Worm (Caenorhabditis elegans) whole organism, L4 larva: Measurements from ENCODE around the gene adbp-1.

Source experiments
- F26F4.8 ChIP-seq: fragments of 200-800 bp; sonication (Bioruptor generic); conservative IDR thresholded peaks from 2 replicates; pipeline ENCODE4 v1.3.6; 2022; ENCODE audit warnings: missing genetic modification characterization, missing compliant biosample characterization
- F37D6.2 ChIP-seq: sonication (generic microtip); optimal IDR thresholded peaks from 2 replicates; lab custom pipeline; 2016; ENCODE audit warnings: mild to moderate bottlenecking, missing genetic modification characterization, missing compliant biosample characterization
- F44E2.7 ChIP-seq: fragments of 200-800 bp; sonication (Bioruptor generic); IDR thresholded peaks from 2 replicates; pipeline ENCODE4 v2.1.2; 2022; ENCODE audit warnings: missing genetic modification characterization, missing compliant biosample characterization
- F49E8.2 ChIP-seq: sonication (generic microtip); optimal IDR thresholded peaks from 2 replicates; lab custom pipeline; 2016; ENCODE audit warnings: missing compliant biosample characterization, mild to moderate bottlenecking, missing genetic modification characterization, borderline replicate concordance
- T26A8.4 ChIP-seq: fragments of 200-800 bp; sonication (Bioruptor generic); IDR thresholded peaks from 2 replicates; pipeline ENCODE4 v1.3.6; 2022; ENCODE audit warnings: missing genetic modification characterization, missing compliant biosample characterization
- Y75B8A.6 ChIP-seq: fragments of 200-800 bp; sonication (Bioruptor generic); IDR thresholded peaks from 2 replicates; pipeline ENCODE4 v1.3.6; 2022; ENCODE audit warnings: missing genetic modification reagents, missing genetic modification characterization, missing compliant biosample characterization
- ZK337.2 ChIP-seq: fragments of 200-800 bp; sonication (Bioruptor generic); IDR thresholded peaks from 2 replicates; pipeline ENCODE4 v1.3.6; 2022; ENCODE audit warnings: missing genetic modification reagents, missing genetic modification characterization, missing compliant biosample characterization
- aly-2 ChIP-seq: sonication (generic microtip); optimal IDR thresholded peaks from 2 replicates; lab custom pipeline; 2018; ENCODE audit warnings: missing biosample characterization, missing genetic modification characterization
- ama-1 ChIP-seq: fragments of 150-350 bp; optimal IDR thresholded peaks from 2 replicates; lab custom pipeline; 2014; ENCODE audit warnings: inconsistent platforms, mixed read lengths
- ceh-20 ChIP-seq: fragments of 200-800 bp; sonication (Bioruptor generic); IDR thresholded peaks from 2 replicates; pipeline ENCODE4 v1.3.6; 2022; ENCODE audit warnings: missing genetic modification reagents, missing genetic modification characterization, missing compliant biosample characterization
- ceh-32 ChIP-seq: sonication (generic microtip); optimal IDR thresholded peaks from 2 replicates; lab custom pipeline; 2016; ENCODE audit warnings: mild to moderate bottlenecking, missing genetic modification characterization, missing compliant biosample characterization; ENCODE audit not compliant: poor library complexity
- ceh-44 ChIP-seq: fragments of 200-800 bp; sonication (Bioruptor generic); IDR thresholded peaks from 2 replicates; pipeline ENCODE4 v1.3.6; 2022; ENCODE audit warnings: missing genetic modification reagents, missing genetic modification characterization, missing compliant biosample characterization
- ces-1 ChIP-seq: fragments of 150-350 bp; sonication (generic microtip); optimal IDR thresholded peaks from 4 replicates; lab custom pipeline; 2014; ENCODE audit warnings: missing biosample characterization, missing genetic modification reagents, missing genetic modification characterization
- cey-2 ChIP-seq: sonication (generic microtip); optimal IDR thresholded peaks from 3 replicates; lab custom pipeline; 2017; ENCODE audit warnings: missing genetic modification characterization, mild to moderate bottlenecking, missing compliant biosample characterization, antibody characterized with exemption, borderline replicate concordance; ENCODE audit not compliant: insufficient read depth
- daf-12 ChIP-seq: fragments of 150-350 bp; optimal IDR thresholded peaks from 2 replicates; lab custom pipeline; 2014; ENCODE audit warnings: missing biosample characterization, missing genetic modification reagents, missing genetic modification characterization
- daf-19 ChIP-seq: fragments of 200-800 bp; sonication (Bioruptor generic); conservative IDR thresholded peaks from 2 replicates; pipeline ENCODE4 v1.3.6; 2022; ENCODE audit warnings: missing genetic modification characterization, missing compliant biosample characterization
- dmd-9 ChIP-seq: fragments of 200-800 bp; sonication (Bioruptor generic); IDR thresholded peaks from 2 replicates; pipeline ENCODE4 v1.3.6; 2022; ENCODE audit warnings: missing genetic modification reagents, missing genetic modification characterization, missing compliant biosample characterization
- dve-1 ChIP-seq: sonication (generic microtip); optimal IDR thresholded peaks from 2 replicates; lab custom pipeline; 2017; ENCODE audit warnings: antibody characterized with exemption, mild to moderate bottlenecking, missing genetic modification characterization, missing compliant biosample characterization; ENCODE audit not compliant: insufficient read depth
- egl-43 ChIP-seq: fragments of 200-800 bp; sonication (Bioruptor generic); IDR thresholded peaks from 2 replicates; pipeline ENCODE4 v1.3.6; 2022; ENCODE audit warnings: missing genetic modification reagents, missing genetic modification characterization, missing compliant biosample characterization
- fos-1 ChIP-seq: fragments of 150-350 bp; optimal IDR thresholded peaks from 2 replicates; lab custom pipeline; 2014; ENCODE audit warnings: missing biosample characterization, missing genetic modification characterization
- hlh-11 ChIP-seq: fragments of 200-800 bp; sonication (Bioruptor generic); optimal IDR thresholded peaks from 2 replicates; lab custom pipeline; 2018; ENCODE audit warnings: mild to moderate bottlenecking, missing genetic modification characterization, missing compliant biosample characterization
- hlh-30 ChIP-seq: sonication (generic microtip); optimal IDR thresholded peaks from 2 replicates; lab custom pipeline; 2017; ENCODE audit warnings: antibody characterized with exemption, mild to moderate bottlenecking, missing genetic modification characterization, missing compliant biosample characterization; ENCODE audit not compliant: insufficient read depth
- lin-13 ChIP-seq: fragments of 150-350 bp; optimal IDR thresholded peaks from 2 replicates; lab custom pipeline; 2014; ENCODE audit warnings: missing biosample characterization, missing genetic modification reagents, missing genetic modification characterization
- lin-15B ChIP-seq: fragments of 150-350 bp; sonication (generic microtip); optimal IDR thresholded peaks from 3 replicates; lab custom pipeline; 2014; ENCODE audit warnings: missing biosample characterization, missing genetic modification characterization
- lin-39 ChIP-seq: fragments of 150-350 bp; optimal IDR thresholded peaks from 2 replicates; lab custom pipeline; 2014; ENCODE audit warnings: missing biosample characterization, missing genetic modification reagents, missing genetic modification characterization
- lsy-2 ChIP-seq, 2 experiments: fragments of 150-350 bp in 1 of 2; sonication (generic microtip) in 1 of 2; optimal IDR thresholded peaks; 2 replicates each; lab custom pipeline; 2014 to 2017; ENCODE audit warnings: missing biosample characterization in 2 of 2, missing genetic modification characterization in 2 of 2
- mdt-29 ChIP-seq: fragments of 200-800 bp; sonication (Bioruptor generic); IDR thresholded peaks from 2 replicates; pipeline ENCODE4 v1.3.6; 2022; ENCODE audit warnings: missing genetic modification reagents, missing genetic modification characterization, missing compliant biosample characterization
- mep-1 ChIP-seq: fragments of 150-350 bp; sonication (generic microtip); optimal IDR thresholded peaks from 3 replicates; lab custom pipeline; 2014; ENCODE audit warnings: missing biosample characterization, missing genetic modification characterization
- mes-2 ChIP-seq: sonication (generic microtip); optimal IDR thresholded peaks from 2 replicates; lab custom pipeline; 2016; ENCODE audit warnings: missing genotype, mild to moderate bottlenecking, missing genetic modification characterization, missing compliant biosample characterization; ENCODE audit not compliant: poor library complexity, severe bottlenecking
- nhr-10 ChIP-seq: fragments of 150-350 bp; optimal IDR thresholded peaks from 2 replicates; lab custom pipeline; 2014; ENCODE audit warnings: missing biosample characterization, missing genetic modification characterization
- nhr-102 ChIP-seq: sonication (generic microtip); optimal IDR thresholded peaks from 2 replicates; lab custom pipeline; 2016; ENCODE audit warnings: mild to moderate bottlenecking, missing genetic modification characterization, moderate library complexity, missing compliant biosample characterization
- nhr-25 ChIP-seq: sonication (generic microtip); optimal IDR thresholded peaks from 2 replicates; lab custom pipeline; 2017; ENCODE audit warnings: missing genetic modification characterization, mild to moderate bottlenecking, missing compliant biosample characterization, antibody characterized with exemption, moderate library complexity, borderline replicate concordance; ENCODE audit not compliant: insufficient read depth
- nhr-28 ChIP-seq: fragments of 150-350 bp; optimal IDR thresholded peaks from 2 replicates; lab custom pipeline; 2014; ENCODE audit warnings: missing biosample characterization, missing genetic modification characterization
- nhr-41 ChIP-seq: fragments of 200-800 bp; sonication (Bioruptor generic); IDR thresholded peaks from 2 replicates; pipeline ENCODE4 v1.3.6; 2022; ENCODE audit warnings: missing genetic modification reagents, missing genetic modification characterization, missing compliant biosample characterization
- tra-1 ChIP-seq: fragments of 200-800 bp; sonication (Bioruptor generic); IDR thresholded peaks from 2 replicates; pipeline ENCODE4 v1.3.6; 2022; ENCODE audit warnings: missing genetic modification reagents, missing genetic modification characterization, missing compliant biosample characterization
- unc-130 ChIP-seq: sonication (generic microtip); optimal IDR thresholded peaks from 2 replicates; lab custom pipeline; 2016; ENCODE audit warnings: missing genetic modification reagents, missing genetic modification characterization, missing compliant biosample characterization
- unc-62 ChIP-seq, 3 experiments: fragments of 150-350 bp in 1 of 3; sonication (generic microtip); optimal IDR thresholded peaks in 2 of 3; peaks in 1 of 3; 1 replicate in 1 of 3; 2 replicates in 2 of 3; lab custom pipeline; 2014 to 2017; ENCODE audit warnings: missing biosample characterization in 3 of 3, missing genetic modification characterization in 3 of 3, missing genetic modification reagents in 3 of 3, missing genotype in 1 of 3
- vab-7 ChIP-seq: fragments of 200-800 bp; sonication (Bioruptor generic); IDR thresholded peaks from 2 replicates; pipeline ENCODE4 v1.3.6; 2022; ENCODE audit warnings: missing genetic modification reagents, missing genetic modification characterization, missing compliant biosample characterization
- zip-2 ChIP-seq: fragments of 150-350 bp; optimal IDR thresholded peaks from 2 replicates; lab custom pipeline; 2014; ENCODE audit warnings: missing biosample characterization, missing genetic modification characterization
- ztf-7 ChIP-seq: fragments of 150-350 bp; optimal IDR thresholded peaks from 2 replicates; lab custom pipeline; 2014; ENCODE audit warnings: missing biosample characterization, missing genetic modification characterization

Gene adbp-1

ce11 chrII:11484600-11484999, 40.6 kb downstream of the adbp-1 start (continued):
- peak; percentile 73 for TF ChIP-seq lin-13 (GFP tag; lab: Kevin White, UChicago)
- no peak for TF ChIP-seq mep-1 (tag; lab: Kevin White, UChicago)
- peak; percentile 85 for TF ChIP-seq unc-130 (GFP tag; lab: Kevin White, UChicago)
- TF ChIP-seq unc-62 (GFP tag; optimal IDR thresholded peaks at IDR 0.05 in 1 of 2; lab: Kevin White, UChicago), result peak in 1 of 2 experiments; percentile 37
- TF ChIP-seq unc-62 (tag; optimal IDR thresholded peaks at IDR 0.05; lab: Kevin White, UChicago), result no peak
- TF ChIP-seq nhr-25 (tag; lab: Kevin White, UChicago), result peak; percentile 44
- peak; percentile 93 for TF ChIP-seq dmd-9
- peak; percentile 87 for TF ChIP-seq Y75B8A.6 (GFP tag; lab: Robert Waterston, UW)
- TF ChIP-seq T26A8.4, result peak; percentile 88
- no peak for TF ChIP-seq ces-1 (GFP tag; lab: Kevin White, UChicago)
- peak; percentile 88 for TF ChIP-seq mes-2 (tag; lab: Kevin White, UChicago)
- TF ChIP-seq egl-43 (GFP tag; lab: Robert Waterston, UW), result peak; percentile 99
- TF ChIP-seq F26F4.8 (GFP tag; lab: Robert Waterston, UW), result peak; percentile 99
- TF ChIP-seq tra-1 (GFP tag; lab: Robert Waterston, UW), result peak; percentile 93
- peak; percentile 98 for TF ChIP-seq vab-7 (GFP tag; lab: Robert Waterston, UW)
- peak; percentile 97 for TF ChIP-seq daf-19 (GFP tag; lab: Robert Waterston, UW)
- TF ChIP-seq ceh-32 (tag; lab: Kevin White, UChicago), result no peak
- TF ChIP-seq hlh-11 (tag; lab: Kevin White, UChicago), result peak; percentile 73
- TF ChIP-seq nhr-10, result no peak
- peak; percentile 51 for TF ChIP-seq zip-2
- TF ChIP-seq ztf-7, result no peak
- TF ChIP-seq cey-2 (tag; lab: Kevin White, UChicago), result peak; percentile 49
- TF ChIP-seq hlh-30 (tag; lab: Kevin White, UChicago), result no peak

- TF ChIP-seq ama-1 (lab: Kevin White, UChicago) (peak; percentile 73), ces-1 (GFP tag; lab: Kevin White, UChicago) (no peak), ceh-44 (GFP tag; lab: Robert Waterston, UW) (no peak)
- TF ChIP-seq, all 104 proteins: peak for 1
Measured at ce11 chrII:11485200-11485599, 41.2 kb downstream of the adbp-1 start, which contains the start of gene twk-5. TSS of gene twk-5 (minus strand) at chrII:11485300.

ce11 chrII:11486698-11487234, 42.8 kb downstream of the adbp-1 start, which contains the start of gene ttr-18:
TSS of gene ttr-18 (minus strand) at chrII:11486748.
- TF ChIP-seq dve-1 (tag; lab: Kevin White, UChicago), result peak; percentile 12
- no peak for TF ChIP-seq aly-2 (tag; lab: Kevin White, UChicago)

ce11 chrII:11487999-11488398, 44.0 kb downstream of the adbp-1 start, which contains the start of gene B0334.13:
TSS of gene B0334.13 (plus strand) at chrII:11488299.
- TF ChIP-seq zip-2 (no peak), ceh-20 (GFP tag; lab: Robert Waterston, UW) (no peak), ZK337.2 (GFP tag; lab: Robert Waterston, UW) (no peak), unc-62 (GFP tag; optimal IDR thresholded peaks at IDR 0.05 in 1 of 2; lab: Kevin White, UChicago) (peak in 1 of 2 experiments; percentile 21), unc-62 (tag; optimal IDR thresholded peaks at IDR 0.05; lab: Kevin White, UChicago) (no peak), mdt-29 (GFP tag; lab: Robert Waterston, UW) (no peak)

- TF ChIP-seq F37D6.2 (tag; lab: Kevin White, UChicago) (no peak), cey-2 (tag; lab: Kevin White, UChicago) (no peak), F44E2.7 (GFP tag; lab: Robert Waterston, UW) (no peak), F49E8.2 (no peak), fos-1 (no peak), ceh-32 (tag; lab: Kevin White, UChicago) (no peak), nhr-102 (tag; lab: Kevin White, UChicago) (peak; percentile 28), unc-62 (GFP tag; optimal IDR thresholded peaks at IDR 0.05 in 1 of 2; lab: Kevin White, UChicago) (peak in 1 of 2 experiments; percentile 69), unc-62 (tag; optimal IDR thresholded peaks at IDR 0.05; lab: Kevin White, UChicago) (no peak), mep-1 (tag; lab: Kevin White, UChicago) (peak; percentile 41), dve-1 (tag; lab: Kevin White, UChicago) (peak; percentile 71), lsy-2 (tag; optimal IDR thresholded peaks at IDR 0.05; lab: Kevin White, UChicago) (peak in 1 of 2 experiments; percentile 56), ama-1 (lab: Kevin White, UChicago) (no peak), lin-15B (tag; lab: Kevin White, UChicago) (no peak), lin-39 (tag; lab: Kevin White, UChicago) (no peak), nhr-41 (GFP tag; lab: Robert Waterston, UW) (no peak), daf-12 (tag; lab: Kevin White, UChicago) (no peak), nhr-28 (tag; lab: Kevin White, UChicago) (peak; percentile 46)
Measured at ce11 chrII:11492843-11493242, 48.9 kb downstream of the adbp-1 start, which contains the start of gene hacl-1. TSS of gene hacl-1 (minus strand) at chrII:11492963.
